Fruit fly (Drosophila melanogaster) Kc167 (cell line): ENCODE results near the gene AdoR.

Experiments
- Myc ChIP-seq: fragments of >200 bp; optimal IDR thresholded peaks from 2 replicates; lab custom pipeline; 2017; ENCODE audit warnings: missing external identifiers
- Sin3A ChIP-seq: fragments of >200 bp; optimal IDR thresholded peaks from 2 replicates; lab custom pipeline; 2018; ENCODE audit warnings: missing external identifiers
- h ChIP-seq: fragments of >200 bp; optimal IDR thresholded peaks from 3 replicates; lab custom pipeline; 2018; ENCODE audit warnings: missing external identifiers
- insv ChIP-seq: fragments of >200 bp; optimal IDR thresholded peaks from 3 replicates; lab custom pipeline; 2018; ENCODE audit warnings: missing external identifiers
- psq ChIP-seq: fragments of >200 bp; optimal IDR thresholded peaks from 2 replicates; lab custom pipeline; 2017; ENCODE audit warnings: missing external identifiers
- ttk ChIP-seq: sonication (Bioruptor generic); optimal IDR thresholded peaks from 2 replicates; lab custom pipeline; 2017; ENCODE audit warnings: missing external identifiers

Gene AdoR

DNA sequence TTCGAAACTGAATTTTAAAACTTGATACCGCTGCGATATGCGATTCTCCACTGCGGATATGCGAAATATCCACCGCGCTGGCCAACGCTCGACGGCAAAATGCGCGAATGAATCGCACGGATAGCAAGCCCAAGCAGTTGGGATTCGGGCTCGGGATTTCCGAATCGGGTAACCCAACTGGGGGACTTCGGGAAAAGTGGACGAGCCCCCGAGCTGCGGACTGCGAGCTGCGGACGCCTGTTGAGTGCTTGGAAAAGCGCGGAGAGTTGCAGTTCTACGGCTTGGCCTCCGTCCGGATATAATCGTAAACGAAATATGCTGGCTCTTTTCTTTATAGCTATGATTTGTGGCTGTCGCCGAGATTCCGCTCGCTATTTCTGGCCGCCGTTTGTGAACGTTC is at the start of gene AdoR:
Gene AdoR, minus strand, starts transcription at position 101 of the 400 bp plus-strand sequence.
- TF ChIP-seq Sin3A (lab: Kevin White, UChicago) (no peak), ttk (lab: Kevin White, UChicago) (no peak), h (no peak), psq (lab: Kevin White, UChicago) (no peak), Myc (lab: Kevin White, UChicago) (no peak), insv (lab: Kevin White, UChicago) (no peak)

DNA sequence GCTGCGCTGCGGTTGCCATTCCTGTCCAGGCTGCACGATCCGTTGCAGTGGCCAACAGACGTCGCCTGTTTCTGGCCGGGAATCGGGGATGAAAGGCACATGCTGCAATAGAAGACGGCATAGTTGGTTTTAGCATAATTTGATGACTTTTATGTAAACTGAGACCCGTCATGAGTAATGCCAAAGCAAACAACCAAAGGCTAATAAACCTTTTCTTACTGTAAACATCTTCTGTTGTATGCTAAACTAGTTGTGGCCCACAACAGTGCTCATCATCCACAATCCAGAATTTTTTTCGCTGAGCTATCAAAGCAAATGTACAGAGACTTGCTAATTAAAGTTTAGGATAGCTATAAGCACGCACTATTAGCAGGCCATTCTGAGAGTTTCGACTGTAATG is 49.4 kb upstream of the AdoR start:
- no peak for TF ChIP-seq Myc (lab: Kevin White, UChicago)
- TF ChIP-seq h: no peak
- no peak for TF ChIP-seq Sin3A (lab: Kevin White, UChicago)
- no peak for TF ChIP-seq ttk (lab: Kevin White, UChicago)
- no peak for TF ChIP-seq insv (lab: Kevin White, UChicago)
- TF ChIP-seq psq (lab: Kevin White, UChicago): no peak

DNA sequence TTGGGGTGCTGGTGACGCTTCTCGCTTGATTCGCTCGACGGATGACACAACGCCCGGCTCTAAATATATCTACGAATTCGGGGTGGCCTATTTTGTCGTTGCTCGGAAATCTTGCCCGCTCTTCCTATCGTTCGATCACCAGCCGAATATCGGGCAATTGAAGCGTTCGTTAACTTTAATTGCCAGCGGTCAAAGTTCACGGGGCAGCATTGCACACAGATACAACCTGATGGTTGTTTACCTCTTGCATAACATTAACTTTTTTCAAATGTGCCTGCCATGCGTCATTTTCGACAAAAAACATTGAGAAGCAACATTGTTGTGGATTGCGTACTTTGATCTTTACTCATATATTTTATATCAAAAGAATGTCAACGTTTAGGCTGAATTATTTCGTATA is 48.4 kb upstream of the AdoR start:
- TF ChIP-seq ttk (lab: Kevin White, UChicago): no peak
- TF ChIP-seq Sin3A (lab: Kevin White, UChicago): no peak
- no peak for TF ChIP-seq Myc (lab: Kevin White, UChicago)
- TF ChIP-seq h: no peak
- no peak for TF ChIP-seq psq (lab: Kevin White, UChicago)
- TF ChIP-seq insv (lab: Kevin White, UChicago): no peak

DNA sequence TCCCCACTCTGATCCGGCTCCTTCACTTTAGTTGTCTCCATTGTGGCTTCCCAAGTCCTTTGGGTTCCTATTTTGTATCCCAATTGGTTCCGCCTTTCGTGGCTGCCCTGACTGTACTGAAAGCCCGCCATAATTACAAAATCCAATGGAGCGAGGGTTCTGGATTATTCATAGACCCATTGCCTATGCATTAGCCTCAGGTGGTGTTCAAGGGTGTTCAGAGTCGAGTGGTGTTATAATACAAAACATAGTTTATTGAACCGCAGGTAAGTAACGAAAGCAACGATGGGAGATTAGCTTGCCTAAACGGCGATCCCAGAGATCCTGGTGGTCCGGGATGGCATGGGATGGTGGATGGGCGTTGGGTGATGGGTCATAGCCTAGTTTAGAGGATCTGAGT is 46.7 kb upstream of the AdoR start, which contains the start of gene CG15531:
Gene CG15531, minus strand, starts transcription at position 101 of the 400 bp plus-strand sequence.
- TF ChIP-seq h (no peak), Myc (lab: Kevin White, UChicago) (no peak), Sin3A (lab: Kevin White, UChicago) (no peak), psq (lab: Kevin White, UChicago) (no peak), ttk (lab: Kevin White, UChicago) (no peak), insv (lab: Kevin White, UChicago) (no peak)

DNA sequence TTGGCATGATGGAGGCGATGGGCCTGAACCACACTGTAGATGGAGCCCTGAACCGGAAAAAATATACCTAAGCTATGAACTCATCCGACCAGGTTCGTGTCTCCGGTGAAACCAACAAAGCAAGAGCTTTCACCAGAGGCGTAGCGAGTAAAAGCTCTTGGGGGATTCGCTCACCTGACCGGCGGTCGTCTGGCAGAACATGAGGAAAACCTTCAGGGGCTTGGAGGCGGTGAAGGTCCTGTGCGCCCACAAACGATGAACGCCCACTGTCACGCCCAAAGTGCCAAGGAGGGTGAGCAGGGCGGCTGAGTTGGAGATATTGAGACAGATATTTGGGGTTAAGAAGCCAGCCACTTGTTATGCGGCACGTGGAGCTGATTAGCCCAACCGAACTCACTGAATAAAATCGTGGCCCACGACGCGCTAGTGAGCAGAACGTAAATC is 46.2 kb upstream of the AdoR start:
- TF ChIP-seq psq (lab: Kevin White, UChicago) (no peak), h (no peak)

DNA sequence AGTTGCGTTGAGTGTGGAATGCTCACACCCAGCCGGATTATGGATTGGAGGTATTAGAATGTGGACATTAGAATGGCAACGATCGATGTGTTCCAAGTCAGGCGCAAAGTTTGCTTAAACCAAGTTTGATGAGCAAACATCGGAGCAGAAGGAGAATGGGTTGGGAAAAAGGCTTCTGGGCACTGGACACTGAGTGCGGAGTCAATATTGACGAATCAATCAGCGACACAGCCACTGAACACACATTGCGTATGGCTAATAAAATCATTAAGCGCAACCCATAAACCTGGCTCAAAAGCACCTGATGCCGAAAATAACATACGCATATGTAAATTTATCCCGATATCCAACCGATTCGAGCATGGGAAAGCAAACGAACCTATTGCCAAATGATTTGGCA is 44.4 kb upstream of the AdoR start:
- TF ChIP-seq h (no peak), insv (lab: Kevin White, UChicago) (no peak), Sin3A (lab: Kevin White, UChicago) (no peak), psq (lab: Kevin White, UChicago) (no peak), ttk (lab: Kevin White, UChicago) (no peak), Myc (lab: Kevin White, UChicago) (no peak)

DNA sequence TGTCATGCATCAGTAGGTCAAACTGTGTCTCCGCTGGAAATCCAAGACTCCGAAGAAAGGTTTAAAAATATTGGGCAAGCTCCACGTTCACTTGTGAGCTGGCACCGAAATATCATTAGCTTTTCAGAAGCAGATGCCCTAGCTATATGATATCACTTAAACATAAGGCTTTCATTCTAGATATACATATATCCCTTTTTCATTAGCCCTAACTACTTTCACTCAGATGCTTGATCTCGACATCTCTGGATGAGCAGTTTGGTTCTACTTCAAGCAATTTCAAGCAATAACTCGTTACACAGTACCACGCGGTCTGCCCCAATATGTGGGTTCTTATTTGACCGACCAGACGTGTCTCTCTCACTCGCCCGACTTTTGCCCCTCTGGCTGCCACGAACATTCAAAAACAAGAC is 42.1 kb upstream of the AdoR start:
- TF ChIP-seq Sin3A (lab: Kevin White, UChicago): no peak
- no peak for TF ChIP-seq psq (lab: Kevin White, UChicago)
- no peak for TF ChIP-seq insv (lab: Kevin White, UChicago)
- no peak for TF ChIP-seq ttk (lab: Kevin White, UChicago)
- no peak for TF ChIP-seq h

DNA sequence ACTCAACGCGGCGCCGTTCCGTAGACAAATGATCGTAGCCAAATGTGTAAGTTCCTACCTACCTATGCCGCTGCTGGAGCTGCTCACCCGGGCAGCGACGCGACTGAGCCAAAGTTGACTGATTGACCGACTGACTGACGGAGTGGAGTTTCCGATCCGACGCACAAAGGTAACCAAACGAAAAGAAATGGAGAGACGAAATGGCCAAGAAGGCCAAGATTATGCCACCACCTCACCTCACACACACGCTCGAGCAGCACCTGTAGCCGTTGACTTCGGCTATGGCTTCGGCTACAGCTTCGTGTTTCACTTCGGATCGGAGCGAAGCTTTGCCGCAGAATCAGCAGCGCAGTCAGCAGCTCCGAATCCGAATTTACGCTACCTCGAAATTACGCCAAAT is 41.6 kb upstream of the AdoR start, which contains the start of gene CG9747:
Gene CG9747, minus strand, starts transcription at position 206 of the 400 bp plus-strand sequence.
- TF ChIP-seq Myc (lab: Kevin White, UChicago) (no peak), h (no peak), psq (lab: Kevin White, UChicago) (no peak), insv (lab: Kevin White, UChicago) (no peak), ttk (lab: Kevin White, UChicago) (no peak), Sin3A (lab: Kevin White, UChicago) (no peak)

DNA sequence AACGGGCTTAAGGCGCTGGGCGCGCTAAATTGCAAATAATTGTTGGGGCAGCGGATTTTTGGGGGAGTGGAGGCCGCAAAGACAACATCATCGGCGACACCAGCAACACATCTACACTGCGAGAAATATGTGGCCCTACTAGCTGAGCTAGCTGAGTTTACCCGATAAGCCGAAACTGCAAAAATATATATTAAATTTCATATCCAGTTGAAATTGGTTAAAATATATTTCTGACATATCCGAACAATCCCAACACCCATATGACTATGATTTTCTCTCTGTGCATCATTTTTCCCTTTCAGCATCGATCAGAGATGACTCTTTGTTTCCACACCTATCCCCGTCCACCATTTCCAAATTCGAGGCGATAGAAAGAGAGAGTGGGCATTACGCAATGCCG is 40.4 kb upstream of the AdoR start:
- TF ChIP-seq Myc (lab: Kevin White, UChicago) (no peak), Sin3A (lab: Kevin White, UChicago) (no peak), ttk (lab: Kevin White, UChicago) (no peak)

DNA sequence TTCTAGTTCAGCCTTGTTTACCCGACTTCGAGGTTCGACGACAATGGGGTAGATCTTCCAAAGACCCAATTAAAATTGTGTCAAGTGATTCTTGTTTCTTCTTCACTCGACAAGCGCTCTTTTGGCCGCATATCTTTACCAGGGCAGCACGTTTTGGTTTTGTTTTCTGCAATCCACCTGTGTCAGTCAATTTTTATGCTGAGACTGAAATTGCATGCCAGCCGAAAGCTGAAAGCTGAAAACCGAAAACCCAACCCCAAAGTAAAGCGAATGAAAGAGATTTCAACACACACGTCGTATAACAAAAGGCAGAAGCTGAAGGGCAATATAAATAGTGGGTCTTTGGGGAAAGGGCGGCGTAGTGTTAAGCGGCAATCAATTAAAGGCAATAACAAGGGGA is 40.0 kb upstream of the AdoR start:
- TF ChIP-seq h (no peak), insv (lab: Kevin White, UChicago) (no peak), Sin3A (lab: Kevin White, UChicago) (no peak), Myc (lab: Kevin White, UChicago) (no peak), psq (lab: Kevin White, UChicago) (no peak), ttk (lab: Kevin White, UChicago) (no peak)

DNA sequence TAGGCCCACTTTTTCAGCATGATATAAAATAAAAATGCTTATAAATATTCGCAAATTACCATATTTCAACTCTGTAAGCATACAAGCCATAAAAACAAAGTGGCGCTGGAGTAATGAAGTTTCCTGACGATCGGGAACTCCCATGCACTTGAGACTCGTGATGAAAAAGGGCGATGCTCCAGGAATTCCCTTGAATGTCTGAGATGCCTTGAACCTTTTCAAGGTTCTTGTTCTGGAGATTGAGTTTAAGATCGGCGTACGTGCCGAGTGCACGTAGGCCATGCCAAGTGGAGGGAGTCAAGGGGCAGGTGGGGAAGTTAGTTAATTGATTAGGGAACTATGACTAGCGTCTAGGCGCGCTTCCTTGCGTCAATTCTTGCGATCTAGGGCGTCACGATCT is 34.5 kb upstream of the AdoR start:
- TF ChIP-seq Sin3A (lab: Kevin White, UChicago): no peak
- TF ChIP-seq h: no peak
- TF ChIP-seq insv (lab: Kevin White, UChicago): no peak
- no peak for TF ChIP-seq psq (lab: Kevin White, UChicago)

DNA sequence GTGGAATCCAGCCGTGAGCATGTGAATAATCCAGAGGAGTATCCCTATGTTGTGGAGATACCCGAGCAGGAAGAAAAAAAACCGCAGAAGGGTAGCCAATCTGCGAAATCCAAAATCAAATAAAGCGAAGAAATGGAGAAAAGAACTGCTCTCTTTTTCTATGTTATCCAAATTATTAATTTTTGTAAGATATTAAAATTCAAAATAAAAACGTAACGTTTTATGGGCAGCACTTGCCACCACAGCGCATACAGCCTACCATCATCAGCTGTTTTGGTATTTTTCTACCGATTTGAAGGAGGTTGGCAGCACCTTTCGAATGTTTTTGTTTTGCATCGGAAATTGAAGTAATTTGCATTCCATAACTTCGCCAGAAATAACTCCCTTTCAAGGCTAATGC is 30.5 kb upstream of the AdoR start, which contains the start of gene Bet5:
Gene Bet5, plus strand, starts transcription at position 299 of the 400 bp plus-strand sequence.
- TF ChIP-seq psq (lab: Kevin White, UChicago) (no peak), insv (lab: Kevin White, UChicago) (no peak), Sin3A (lab: Kevin White, UChicago) (no peak), Myc (lab: Kevin White, UChicago) (no peak), ttk (lab: Kevin White, UChicago) (no peak), h (no peak)

DNA sequence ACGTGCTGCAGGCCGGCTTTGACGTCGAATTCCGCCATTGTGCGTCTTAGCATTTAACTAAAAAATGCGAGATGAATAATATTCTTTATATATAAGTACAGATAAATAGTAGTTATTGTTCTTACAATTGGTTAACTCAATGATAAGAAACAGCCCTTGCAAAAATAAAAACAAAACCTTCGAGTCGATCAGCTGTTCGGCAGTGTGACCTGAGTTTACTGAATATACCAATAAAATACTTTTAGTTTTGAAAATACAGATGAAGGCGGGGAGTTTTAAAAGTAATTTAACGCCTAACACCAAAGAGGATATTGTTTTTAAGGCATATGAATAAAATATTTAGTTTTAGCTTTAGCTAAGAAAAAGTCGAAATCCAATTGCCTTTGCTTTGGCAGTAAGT is 28.1 kb upstream of the AdoR start, which contains the start of the genes CG1983 and CG15530:
Gene CG1983, minus strand, starts transcription at position 207 of the 400 bp plus-strand sequence.
Gene CG15530, plus strand, starts transcription at position 384 of the 400 bp plus-strand sequence.
- no peak for TF ChIP-seq insv (lab: Kevin White, UChicago)
- TF ChIP-seq psq (lab: Kevin White, UChicago): no peak
- TF ChIP-seq h: no peak
- TF ChIP-seq Myc (lab: Kevin White, UChicago): no peak
- TF ChIP-seq ttk (lab: Kevin White, UChicago): no peak
- no peak for TF ChIP-seq Sin3A (lab: Kevin White, UChicago)
